3 fruit fly cellular contexts compared by ENCODE assay signal in the genomic region with DNA sequence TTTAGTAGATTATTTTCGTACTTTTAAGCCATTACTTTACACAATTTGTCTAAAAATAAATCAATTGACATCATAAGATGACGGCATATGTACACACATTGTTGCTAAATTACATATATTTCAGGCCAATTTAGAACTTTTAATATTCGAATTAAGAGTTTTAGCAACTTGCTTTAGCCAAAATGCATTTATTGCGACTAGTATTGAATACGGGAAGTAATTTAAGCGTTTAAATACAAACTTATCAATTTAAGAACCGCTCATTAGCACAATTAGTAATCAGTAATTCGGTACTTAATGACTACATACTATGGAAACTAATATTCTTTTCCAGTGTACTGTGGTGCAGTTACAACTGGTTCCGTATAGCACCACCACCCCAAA.
TF ChIP-seq lines count a peak whose summit lies in the region.

No protein-coding gene starts in this region.

- TF ChIP-seq CTCF in whole organism, embryonic (GFP tag; optimal IDR thresholded peaks at IDR 0.05; lab: Kevin White, UChicago) = no peak

TF ChIP-seq in whole organism, embryonic, 481 proteins besides CTCF, POLR2A, EP300 and RAD21 (continues in another document):
- TF ChIP-seq twi (tag; optimal IDR thresholded peaks at IDR 0.05; lab: Kevin White, UChicago) (no peak), Abd-B (GFP tag; optimal IDR thresholded peaks at IDR 0.05; lab: Kevin White, UChicago) (no peak), CG2678 (tag; optimal IDR thresholded peaks at IDR 0.05; lab: Kevin White, UChicago) (peak; percentile 71), CG18262 (tag; optimal IDR thresholded peaks at IDR 0.05; lab: Kevin White, UChicago) (peak; percentile 74), D (optimal IDR thresholded peaks at IDR 0.05; lab: Kevin White, UChicago) (no peak), D (GFP tag; optimal IDR thresholded peaks at IDR 0.05; lab: Kevin White, UChicago) (peak; percentile 36), luna (GFP tag; optimal IDR thresholded peaks at IDR 0.05; lab: Kevin White, UChicago) (no peak), bbx (GFP tag; IDR thresholded peaks at IDR 0.05; lab: Robert Waterston, UW; ENCODE audit: partially characterized antibody) (no peak), sens-2 (GFP tag; IDR thresholded peaks at IDR 0.05; lab: Robert Waterston, UW) (no peak), CG12391 (tag; optimal IDR thresholded peaks at IDR 0.05; lab: Kevin White, UChicago) (peak; percentile 29), CG33213 (GFP tag; optimal IDR thresholded peaks at IDR 0.05; lab: Kevin White, UChicago) (no peak), CG11723 (GFP tag; optimal IDR thresholded peaks at IDR 0.05; lab: Kevin White, UChicago) (peak; percentile 25), B-H1 (GFP tag; IDR thresholded peaks at IDR 0.05; lab: Robert Waterston, UW) (no peak), CoRest (tag; optimal IDR thresholded peaks at IDR 0.05; lab: Kevin White, UChicago) (peak; percentile 41), Eip74EF (GFP tag; optimal IDR thresholded peaks at IDR 0.05; lab: Kevin White, UChicago) (peak in 1 of 2 experiments; percentile 27), so (GFP tag; IDR thresholded peaks at IDR 0.05; lab: Robert Waterston, UW) (no peak), tgo (GFP tag; IDR thresholded peaks at IDR 0.05; lab: Robert Waterston, UW) (peak; percentile 18; the same call in 1 of the 3 replicates), CG11504 (tag; optimal IDR thresholded peaks at IDR 0.05; lab: Kevin White, UChicago) (peak; percentile 64), Spps (tag; optimal IDR thresholded peaks at IDR 0.05; lab: Kevin White, UChicago) (no peak), CG2875 (GFP tag; optimal IDR thresholded peaks at IDR 0.05; lab: Kevin White, UChicago) (peak; percentile 0), CG6854 (GFP tag; optimal IDR thresholded peaks at IDR 0.05; lab: Kevin White, UChicago) (peak; percentile 25), CG8281 (tag; optimal IDR thresholded peaks at IDR 0.05; lab: Kevin White, UChicago) (no peak), gem (tag; optimal IDR thresholded peaks at IDR 0.05; lab: Kevin White, UChicago) (peak; percentile 71), sisA (GFP tag; IDR thresholded peaks at IDR 0.05; lab: Robert Waterston, UW) (0 out of 2 replicates have a peak, but pooled peaks have one; percentile 22), CG7839 (tag; optimal IDR thresholded peaks at IDR 0.05; lab: Kevin White, UChicago) (peak; percentile 20), Hmr (GFP tag; optimal IDR thresholded peaks at IDR 0.05; lab: Kevin White, UChicago) (peak; percentile 13), dmrt11E (tag; optimal IDR thresholded peaks at IDR 0.05; lab: Kevin White, UChicago) (peak; percentile 35), CG6689 (GFP tag; IDR thresholded peaks at IDR 0.05; lab: Robert Waterston, UW) (peak; percentile 49), Meics (GFP tag; optimal IDR thresholded peaks at IDR 0.05; lab: Kevin White, UChicago) (peak; percentile 18)

TF ChIP-seq in whole organism, prepupa, 60 proteins besides CTCF, POLR2A, EP300 and RAD21:
- TF ChIP-seq Met (GFP tag; optimal IDR thresholded peaks at IDR 0.05; lab: Kevin White, UChicago) = peak; percentile 20
- TF ChIP-seq CG1621 (tag; optimal IDR thresholded peaks at IDR 0.05; lab: Kevin White, UChicago) = no peak
TF ChIP-seq in whole organism, prepupa: peak in this region for 1.

TF ChIP-seq in whole organism, wandering third instar larva, 38 proteins besides CTCF, POLR2A, EP300 and RAD21:
- TF ChIP-seq HLH106 (tag; optimal IDR thresholded peaks at IDR 0.05; lab: Kevin White, UChicago) = peak; percentile 8
- TF ChIP-seq fru (GFP tag; optimal IDR thresholded peaks at IDR 0.05; lab: Kevin White, UChicago) = no peak
